Worm (Caenorhabditis elegans) whole organism, L1 larva: ENCODE results near the gene F11G11.15.

Source experiments
- C04F5.9 ChIP-seq: sonication (generic microtip); optimal IDR thresholded peaks from 2 replicates; lab custom pipeline; 2016; ENCODE audit warnings: missing genetic modification characterization, missing compliant biosample characterization
- C34B4.2 ChIP-seq: sonication (generic microtip); optimal IDR thresholded peaks from 2 replicates; lab custom pipeline; 2017; ENCODE audit warnings: mild to moderate bottlenecking, missing genetic modification characterization, missing compliant biosample characterization
- F16B12.6 ChIP-seq: fragments of 150-350 bp; optimal IDR thresholded peaks from 2 replicates; lab custom pipeline; 2014; ENCODE audit warnings: missing biosample characterization, missing genetic modification characterization
- aha-1 ChIP-seq: fragments of 150-350 bp; optimal IDR thresholded peaks from 2 replicates; lab custom pipeline; 2014; ENCODE audit warnings: missing biosample characterization, missing genetic modification characterization
- ama-1 ChIP-seq: fragments of 150-350 bp; optimal IDR thresholded peaks from 2 replicates; lab custom pipeline; 2014
- ceh-63 ChIP-seq: fragments of 200-800 bp; sonication (Bioruptor generic); optimal IDR thresholded peaks from 2 replicates; lab custom pipeline; 2018; ENCODE audit warnings: mild to moderate bottlenecking, missing genetic modification characterization, missing compliant biosample characterization
- ceh-82 ChIP-seq, 3 experiments: fragments of 150-350 bp in 1 of 3; sonication (generic microtip) in 2 of 3; optimal IDR thresholded peaks; 2 replicates each; lab custom pipeline; 2014 to 2017; ENCODE audit warnings: missing biosample characterization in 3 of 3, missing genetic modification characterization in 3 of 3
- ceh-88 ChIP-seq: fragments of 200-800 bp; sonication (Bioruptor generic); IDR thresholded peaks from 2 replicates; pipeline ENCODE4 v1.3.6; 2022; ENCODE audit warnings: missing genetic modification characterization, missing compliant biosample characterization
- ceh-90 ChIP-seq: sonication (generic microtip); optimal IDR thresholded peaks from 2 replicates; lab custom pipeline; 2016; ENCODE audit warnings: missing genetic modification characterization, missing compliant biosample characterization
- ces-1 ChIP-seq: fragments of 150-350 bp; optimal IDR thresholded peaks from 2 replicates; lab custom pipeline; 2014; ENCODE audit warnings: missing biosample characterization, missing genetic modification reagents, missing genetic modification characterization
- dsc-1 ChIP-seq: sonication (generic microtip); optimal IDR thresholded peaks from 2 replicates; lab custom pipeline; 2016; ENCODE audit warnings: mild to moderate bottlenecking, missing genetic modification characterization, missing compliant biosample characterization
- efl-1 ChIP-seq, 4 experiments: fragments of 150-350 bp; optimal IDR thresholded peaks in 3 of 4; peaks in 1 of 4; 1 replicate in 1 of 4; 2 replicates in 3 of 4; lab custom pipeline; 2014; ENCODE audit warnings: missing biosample characterization in 2 of 4, missing genetic modification characterization in 2 of 4, missing genetic modification reagents in 2 of 4
- egl-27 ChIP-seq, 2 experiments: fragments of 150-350 bp in 1 of 2; sonication (generic microtip); optimal IDR thresholded peaks; 3 replicates each; lab custom pipeline; 2017 to 2018; ENCODE audit warnings: missing biosample characterization in 2 of 2, missing genetic modification characterization in 2 of 2, missing genetic modification reagents in 2 of 2
- elt-3 ChIP-seq, 6 experiments: fragments of 150-350 bp in 1 of 6; sonication (generic microtip); optimal IDR thresholded peaks; 2 replicates each; lab custom pipeline; 2017 to 2018; ENCODE audit warnings: missing biosample characterization in 6 of 6, missing genetic modification characterization in 6 of 6, inconsistent platforms in 1 of 6
- ets-5 ChIP-seq: fragments of 200-800 bp; sonication (Bioruptor generic); IDR thresholded peaks from 2 replicates; pipeline ENCODE4 v1.3.6; 2022; ENCODE audit warnings: missing genetic modification characterization, missing compliant biosample characterization
- fkh-4 ChIP-seq: sonication (generic microtip); optimal IDR thresholded peaks from 2 replicates; lab custom pipeline; 2016; ENCODE audit warnings: missing compliant biosample characterization, missing genetic modification characterization, borderline replicate concordance
- fkh-8 ChIP-seq: sonication (generic microtip); optimal IDR thresholded peaks from 2 replicates; lab custom pipeline; 2016; ENCODE audit warnings: mild to moderate bottlenecking, missing genetic modification characterization, missing compliant biosample characterization
- fos-1 ChIP-seq: fragments of 150-350 bp; optimal IDR thresholded peaks from 2 replicates; lab custom pipeline; 2014; ENCODE audit warnings: missing biosample characterization, missing genetic modification characterization
- grh-1 ChIP-seq: fragments of 200-800 bp; sonication (Bioruptor generic); IDR thresholded peaks from 2 replicates; pipeline ENCODE4 v1.3.6; 2022; ENCODE audit warnings: missing genetic modification reagents, missing genetic modification characterization, missing compliant biosample characterization
- irx-1 ChIP-seq: sonication (generic microtip); optimal IDR thresholded peaks from 2 replicates; lab custom pipeline; 2016; ENCODE audit warnings: missing genetic modification characterization, missing compliant biosample characterization
- isw-1 ChIP-seq: fragments of 200-800 bp; sonication (Bioruptor generic); IDR thresholded peaks from 2 replicates; pipeline ENCODE4 v1.3.6; 2022; ENCODE audit warnings: missing genetic modification characterization, missing compliant biosample characterization
- lin-15B ChIP-seq: fragments of 150-350 bp; sonication (generic microtip); optimal IDR thresholded peaks from 3 replicates; lab custom pipeline; 2014; ENCODE audit warnings: missing biosample characterization, missing genetic modification characterization
- lin-39 ChIP-seq: fragments of 150-350 bp; optimal IDR thresholded peaks from 2 replicates; lab custom pipeline; 2014; ENCODE audit warnings: missing biosample characterization, missing genetic modification reagents, missing genetic modification characterization
- lsy-2 ChIP-seq, 2 experiments: fragments of 150-350 bp; optimal IDR thresholded peaks; 2 replicates each; lab custom pipeline; 2014; ENCODE audit warnings: missing biosample characterization in 2 of 2, missing genetic modification characterization in 2 of 2
- mab-9 ChIP-seq: fragments of 200-800 bp; sonication (Bioruptor generic); IDR thresholded peaks from 2 replicates; pipeline ENCODE4 v1.3.6; 2022; ENCODE audit warnings: missing genetic modification reagents, missing genetic modification characterization, missing compliant biosample characterization
- mef-2 ChIP-seq: fragments of 150-350 bp; optimal IDR thresholded peaks from 2 replicates; lab custom pipeline; 2014; ENCODE audit warnings: missing biosample characterization, missing genetic modification characterization
- mep-1 ChIP-seq: fragments of 150-350 bp; optimal IDR thresholded peaks from 2 replicates; lab custom pipeline; 2014; ENCODE audit warnings: missing biosample characterization, missing genetic modification characterization
- nhr-237 ChIP-seq: fragments of 150-350 bp; optimal IDR thresholded peaks from 2 replicates; lab custom pipeline; 2014; ENCODE audit warnings: missing biosample characterization, missing genetic modification characterization
- nhr-71 ChIP-seq: sonication (generic microtip); optimal IDR thresholded peaks from 2 replicates; lab custom pipeline; 2016; ENCODE audit warnings: mild to moderate bottlenecking, missing genetic modification characterization, moderate library complexity, missing compliant biosample characterization
- nhr-77 ChIP-seq: fragments of 150-350 bp; optimal IDR thresholded peaks from 2 replicates; lab custom pipeline; 2014; ENCODE audit warnings: missing biosample characterization, missing genetic modification characterization
- nhr-85 ChIP-seq: sonication (generic microtip); peaks from one replicate; lab custom pipeline; 2016; ENCODE audit warnings: missing genetic modification characterization, inconsistent platforms, missing compliant biosample characterization
- pag-3 ChIP-seq: sonication (generic microtip); optimal IDR thresholded peaks from 2 replicates; lab custom pipeline; 2017; ENCODE audit warnings: missing genetic modification characterization, mild to moderate bottlenecking, missing compliant biosample characterization, antibody characterized with exemption, borderline replicate concordance; ENCODE audit not compliant: insufficient read depth
- pax-3 ChIP-seq: fragments of 200-800 bp; sonication (Bioruptor generic); optimal IDR thresholded peaks from 2 replicates; lab custom pipeline; 2018; ENCODE audit warnings: mild to moderate bottlenecking, missing genetic modification characterization, moderate library complexity, missing compliant biosample characterization
- rnt-1 ChIP-seq: sonication (generic microtip); optimal IDR thresholded peaks from 2 replicates; lab custom pipeline; 2016; ENCODE audit warnings: mild to moderate bottlenecking, missing genetic modification characterization, moderate library complexity, missing compliant biosample characterization
- snpc-4 ChIP-seq: fragments of 150-350 bp; optimal IDR thresholded peaks from 2 replicates; lab custom pipeline; 2014; ENCODE audit warnings: missing biosample characterization, missing genetic modification characterization
- snu-23 ChIP-seq: sonication (generic microtip); optimal IDR thresholded peaks from 2 replicates; lab custom pipeline; 2016; ENCODE audit warnings: missing genetic modification characterization, missing compliant biosample characterization
- sup-37 ChIP-seq: fragments of 200-800 bp; sonication (Bioruptor generic); optimal IDR thresholded peaks from 2 replicates; lab custom pipeline; 2018; ENCODE audit warnings: mild to moderate bottlenecking, missing genetic modification characterization, missing compliant biosample characterization
- tlp-1 ChIP-seq: fragments of 150-350 bp; optimal IDR thresholded peaks from 2 replicates; lab custom pipeline; 2014; ENCODE audit warnings: missing biosample characterization, missing genetic modification characterization
- unc-130 ChIP-seq: fragments of 150-350 bp; optimal IDR thresholded peaks from 2 replicates; lab custom pipeline; 2017; ENCODE audit warnings: missing biosample characterization, missing genetic modification characterization, inconsistent platforms
- unc-30 ChIP-seq: sonication (generic microtip); optimal IDR thresholded peaks from 2 replicates; lab custom pipeline; 2017; ENCODE audit warnings: missing biosample characterization, missing genetic modification characterization
- unc-62 ChIP-seq: fragments of 150-350 bp; optimal IDR thresholded peaks from 2 replicates; lab custom pipeline; 2014; ENCODE audit warnings: missing biosample characterization, missing genetic modification reagents, missing genetic modification characterization
- unc-86 ChIP-seq: sonication (generic microtip); optimal IDR thresholded peaks from 2 replicates; lab custom pipeline; 2016; ENCODE audit warnings: missing genetic modification characterization, missing compliant biosample characterization
- unc-98 ChIP-seq: fragments of 200-800 bp; sonication (Bioruptor generic); IDR thresholded peaks from 2 replicates; pipeline ENCODE4 v1.3.6; 2022; ENCODE audit warnings: missing genetic modification characterization, missing compliant biosample characterization
- vab-15 ChIP-seq: sonication (generic microtip); optimal IDR thresholded peaks from 2 replicates; lab custom pipeline; 2017; ENCODE audit warnings: missing genotype, mild to moderate bottlenecking, missing genetic modification characterization, missing compliant biosample characterization
- zip-4 ChIP-seq: fragments of 200-800 bp; sonication (Bioruptor generic); optimal IDR thresholded peaks from 2 replicates; lab custom pipeline; 2018; ENCODE audit warnings: mild to moderate bottlenecking, missing genetic modification characterization, moderate library complexity, missing compliant biosample characterization
- ztf-11 ChIP-seq, 2 experiments: sonication (generic microtip); optimal IDR thresholded peaks; 2 replicates each; lab custom pipeline; 2016 to 2017; ENCODE audit warnings: missing genetic modification characterization in 2 of 2, missing biosample characterization in 1 of 2, missing compliant biosample characterization in 1 of 2

The F11G11.15 gene

ce11 chrII:4905331-4905730 is 30.7 kb downstream of the F11G11.15 start:
- TF ChIP-seq ceh-63 (no peak), aha-1 (tag; lab: Kevin White, UChicago) (no peak), mef-2 (no peak), mab-9 (GFP tag; lab: Robert Waterston, UW) (no peak), pag-3 (tag; lab: Kevin White, UChicago) (no peak), vab-15 (tag; lab: Kevin White, UChicago) (no peak), snpc-4 (tag; lab: Kevin White, UChicago) (no peak), elt-3 (tag; optimal IDR thresholded peaks at IDR 0.05; lab: Kevin White, UChicago) (no peak), unc-62 (GFP tag; lab: Kevin White, UChicago) (no peak), nhr-85 (tag; lab: Kevin White, UChicago) (no peak), fos-1 (tag; lab: Kevin White, UChicago) (no peak), irx-1 (no peak), lin-15B (tag; lab: Kevin White, UChicago) (no peak), ceh-82 (tag; optimal IDR thresholded peaks at IDR 0.05; lab: Kevin White, UChicago) (no peak), efl-1 (optimal IDR thresholded peaks at IDR 0.05; lab: Kevin White, UChicago) (no peak), efl-1 (GFP tag; optimal IDR thresholded peaks at IDR 0.05 in 1 of 2; lab: Kevin White, UChicago) (no peak)

- peak; percentile 92 for TF ChIP-seq dsc-1 (tag; lab: Kevin White, UChicago)
- TF ChIP-seq nhr-77 (tag; lab: Kevin White, UChicago) = no peak
- TF ChIP-seq nhr-237 (tag; lab: Kevin White, UChicago) = no peak
- peak; percentile 77 for TF ChIP-seq fkh-4 (tag; lab: Kevin White, UChicago)
Measured at ce11 chrII:4905883-4906282, 31.2 kb downstream of the F11G11.15 start.

- TF ChIP-seq unc-30 (tag; lab: Kevin White, UChicago) = no peak
- TF ChIP-seq sup-37 (GFP tag; lab: Kevin White, UChicago) = no peak
- no peak for TF ChIP-seq nhr-85 (tag; lab: Kevin White, UChicago)
- no peak for TF ChIP-seq unc-98 (GFP tag; lab: Robert Waterston, UW)
- TF ChIP-seq ceh-90 = no peak
- TF ChIP-seq C34B4.2 (tag; lab: Kevin White, UChicago) = no peak
- TF ChIP-seq C04F5.9 (tag; lab: Kevin White, UChicago) = no peak
- no peak for TF ChIP-seq ztf-11 (tag; optimal IDR thresholded peaks at IDR 0.05; lab: Kevin White, UChicago)
- TF ChIP-seq fos-1 (tag; lab: Kevin White, UChicago) = no peak
- no peak for TF ChIP-seq snpc-4 (tag; lab: Kevin White, UChicago)
- TF ChIP-seq grh-1 (GFP tag; lab: Robert Waterston, UW) = no peak
- TF ChIP-seq nhr-71 (tag; lab: Kevin White, UChicago) = peak; percentile 45
- no peak for TF ChIP-seq pax-3 (tag; lab: Kevin White, UChicago)
- no peak for TF ChIP-seq ama-1 (lab: Kevin White, UChicago)
- no peak for TF ChIP-seq ceh-88 (GFP tag; lab: Robert Waterston, UW)
- no peak for TF ChIP-seq fkh-4 (tag; lab: Kevin White, UChicago)
- peak; percentile 11 to 20 for TF ChIP-seq efl-1 (optimal IDR thresholded peaks at IDR 0.05; lab: Kevin White, UChicago)
- peak in 1 of 2 experiments; percentile 86 for TF ChIP-seq efl-1 (GFP tag; optimal IDR thresholded peaks at IDR 0.05 in 1 of 2; lab: Kevin White, UChicago)
- no peak for TF ChIP-seq ets-5 (GFP tag; lab: Robert Waterston, UW)
- no peak for TF ChIP-seq lin-39 (tag; lab: Kevin White, UChicago)
- TF ChIP-seq ces-1 (GFP tag; lab: Kevin White, UChicago) = no peak
- TF ChIP-seq irx-1 = no peak
- peak; percentile 54 for TF ChIP-seq fkh-8 (tag; lab: Kevin White, UChicago)
- no peak for TF ChIP-seq egl-27 (tag; optimal IDR thresholded peaks at IDR 0.05; lab: Kevin White, UChicago)
- no peak for TF ChIP-seq isw-1 (GFP tag; lab: Robert Waterston, UW)
- no peak for TF ChIP-seq ceh-82 (tag; optimal IDR thresholded peaks at IDR 0.05; lab: Kevin White, UChicago)
- TF ChIP-seq unc-62 (GFP tag; lab: Kevin White, UChicago) = no peak
- TF ChIP-seq dsc-1 (tag; lab: Kevin White, UChicago) = no peak
- no peak for TF ChIP-seq nhr-237 (tag; lab: Kevin White, UChicago)
- TF ChIP-seq unc-130 = peak; percentile 12
- TF ChIP-seq unc-86 (tag; lab: Kevin White, UChicago) = peak; percentile 13
- TF ChIP-seq F16B12.6 (tag; lab: Kevin White, UChicago) = no peak
- peak; percentile 14 for TF ChIP-seq snu-23 (GFP tag; lab: Kevin White, UChicago)
- TF ChIP-seq vab-15 (tag; lab: Kevin White, UChicago) = no peak
- TF ChIP-seq ceh-63 = no peak
- no peak for TF ChIP-seq lin-15B (tag; lab: Kevin White, UChicago)
- peak in 1 of 2 experiments; percentile 5 for TF ChIP-seq lsy-2 (tag; optimal IDR thresholded peaks at IDR 0.05; lab: Kevin White, UChicago)
- no peak for TF ChIP-seq nhr-77 (tag; lab: Kevin White, UChicago)
- no peak for TF ChIP-seq zip-4 (GFP tag; lab: Kevin White, UChicago)
- no peak for TF ChIP-seq tlp-1 (tag; lab: Kevin White, UChicago)
- TF ChIP-seq mep-1 (tag; lab: Kevin White, UChicago) = peak; percentile 19
- TF ChIP-seq rnt-1 (tag; lab: Kevin White, UChicago) = peak; percentile 42
Measured at ce11 chrII:4908160-4908559, 33.5 kb downstream of the F11G11.15 start.
